Fruit fly (Drosophila melanogaster): Measurements from ENCODE around the gene dbf.

dbf gene

DNA sequence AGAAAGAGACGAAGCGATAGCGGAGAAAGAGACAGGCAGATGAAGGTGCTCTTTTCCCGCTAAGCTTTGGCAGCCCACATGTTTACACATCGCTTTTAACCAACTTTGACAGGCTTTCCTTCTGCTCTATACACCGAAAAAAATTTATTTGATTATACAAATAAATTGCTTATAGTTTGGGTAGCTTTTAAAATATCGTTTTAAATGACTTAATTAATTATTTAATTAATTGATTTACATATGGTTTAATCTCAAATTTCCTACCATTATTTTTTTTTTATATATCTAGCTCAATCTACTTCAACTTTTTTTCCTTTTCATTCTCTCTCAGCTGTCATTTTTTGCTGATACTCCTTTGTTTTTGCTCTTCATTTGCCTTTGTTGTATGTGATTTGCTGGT is 21.6 kb downstream of the dbf start (continued):
- no peak for TF ChIP-seq Blimp-1 (GFP tag; optimal IDR thresholded peaks at IDR 0.05)
- no peak for TF ChIP-seq Gug (GFP tag; IDR thresholded peaks at IDR 0.05)
- TF ChIP-seq CG4318 (GFP tag; optimal IDR thresholded peaks at IDR 0.05), result no peak
- TF ChIP-seq vri (GFP tag; optimal IDR thresholded peaks at IDR 0.05), result no peak
- no peak for TF ChIP-seq fd85E (GFP tag; optimal IDR thresholded peaks at IDR 0.05)
- TF ChIP-seq eg (GFP tag; IDR thresholded peaks at IDR 0.05), result peak; percentile 25; the same call in 1 of the 3 replicates
- TF ChIP-seq CG16779 (tag; optimal IDR thresholded peaks at IDR 0.05), result no peak
- TF ChIP-seq CG11294 (GFP tag; IDR thresholded peaks at IDR 0.05), result no peak
- TF ChIP-seq CG10669 (GFP tag; optimal IDR thresholded peaks at IDR 0.05), result peak; percentile 42

DNA sequence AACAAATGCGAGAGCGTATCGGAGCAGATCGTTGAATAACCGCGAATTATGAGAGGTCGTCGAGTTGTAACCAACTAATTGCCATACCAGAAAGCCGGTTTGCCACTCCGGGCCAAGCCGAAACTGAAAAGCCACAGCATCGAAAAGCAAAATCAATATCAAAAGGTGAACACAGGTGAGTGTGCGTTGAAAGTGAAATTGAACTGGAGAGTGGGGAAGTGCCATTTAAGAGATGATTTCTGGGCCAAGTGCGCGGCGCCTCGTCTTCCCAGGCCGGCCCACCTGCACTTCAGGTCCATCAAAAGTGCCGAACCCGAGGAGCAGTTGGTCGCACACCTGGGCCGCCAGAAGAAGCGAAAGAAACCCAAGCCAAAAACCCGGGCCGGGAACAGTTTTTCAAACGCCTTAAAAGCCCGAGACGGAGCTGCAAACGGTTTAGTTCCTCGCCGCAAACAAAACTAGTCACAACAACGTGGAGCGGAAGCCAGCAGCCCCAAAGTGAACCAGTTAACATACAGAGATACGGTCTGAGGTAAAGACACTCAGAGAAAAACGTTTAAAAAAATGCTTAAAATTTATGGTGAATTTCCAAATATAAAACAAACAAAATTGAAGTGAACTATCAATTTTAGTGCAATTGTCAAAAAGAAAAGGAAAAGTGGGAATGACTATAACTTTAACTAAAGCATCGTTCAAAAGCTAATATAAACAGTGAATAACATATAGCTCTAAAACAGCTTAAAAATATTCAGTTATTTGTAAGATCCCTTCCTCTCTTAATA is 25.7 kb downstream of the dbf start, which contains the start of gene CG17104:
CG17104 (plus strand) TSS at position 266 of the 782 bp plus-strand sequence.
- TF ChIP-seq net (GFP tag; optimal IDR thresholded peaks at IDR 0.05), result peak; percentile 77
- 0 out of 2 replicates have a peak, but pooled peaks have one; percentile 16 for TF ChIP-seq CG11294 (GFP tag; IDR thresholded peaks at IDR 0.05)
- TF ChIP-seq CG8119 (GFP tag; IDR thresholded peaks at IDR 0.05), result peak; percentile 89
- TF ChIP-seq Met (GFP tag; optimal IDR thresholded peaks at IDR 0.05), result peak; percentile 60
- peak; percentile 6 for TF ChIP-seq Ets21C (GFP tag; optimal IDR thresholded peaks at IDR 0.05)
- peak; percentile 71 for TF ChIP-seq OdsH (GFP tag; optimal IDR thresholded peaks at IDR 0.05)
- TF ChIP-seq Hr39 (GFP tag; optimal IDR thresholded peaks at IDR 0.05), result peak; percentile 52
- peak; percentile 55 for TF ChIP-seq CG34406 (GFP tag; optimal IDR thresholded peaks at IDR 0.05)
- TF ChIP-seq CG16779 (tag; optimal IDR thresholded peaks at IDR 0.05), result no peak
- peak; percentile 63 for TF ChIP-seq topi (GFP tag; optimal IDR thresholded peaks at IDR 0.05)
- TF ChIP-seq CG31627 (GFP tag; optimal IDR thresholded peaks at IDR 0.05), result peak; percentile 47
- peak; percentile 89 for TF ChIP-seq CG32006 (GFP tag; optimal IDR thresholded peaks at IDR 0.05)
- peak; percentile 36 for TF ChIP-seq spab (GFP tag; optimal IDR thresholded peaks at IDR 0.05)
- peak; percentile 39 for TF ChIP-seq dac (GFP tag; optimal IDR thresholded peaks at IDR 0.05)
- TF ChIP-seq Smox (GFP tag; optimal IDR thresholded peaks at IDR 0.05), result peak; percentile 55
- TF ChIP-seq Sox14 (GFP tag; optimal IDR thresholded peaks at IDR 0.05), result peak; percentile 60
- no peak for TF ChIP-seq fkh (GFP tag; optimal IDR thresholded peaks at IDR 0.05)
- peak; percentile 71 for TF ChIP-seq CG10631 (GFP tag; optimal IDR thresholded peaks at IDR 0.05)
- peak; percentile 58; the same call in 1 of the 2 replicates for TF ChIP-seq Gug (GFP tag; IDR thresholded peaks at IDR 0.05)
- TF ChIP-seq fd59A (GFP tag; optimal IDR thresholded peaks at IDR 0.05), result peak; percentile 42
- TF ChIP-seq CG3032 (tag; optimal IDR thresholded peaks at IDR 0.05), result peak; percentile 61
- TF ChIP-seq Ets96B (tag; optimal IDR thresholded peaks at IDR 0.05), result peak; percentile 72
- peak; percentile 55 for TF ChIP-seq CG6792 (GFP tag; optimal IDR thresholded peaks at IDR 0.05)
- no peak for TF ChIP-seq Eip93F (GFP tag; optimal IDR thresholded peaks at IDR 0.05)
- TF ChIP-seq ss (GFP tag; optimal IDR thresholded peaks at IDR 0.05), result peak; percentile 47 to 73
- peak; percentile 4 for TF ChIP-seq CG11902 (GFP tag; optimal IDR thresholded peaks at IDR 0.05)
- TF ChIP-seq CG8319 (GFP tag; optimal IDR thresholded peaks at IDR 0.05), result no peak
- peak; percentile 55 for TF ChIP-seq CG1621 (tag; optimal IDR thresholded peaks at IDR 0.05)
- TF ChIP-seq cyc (GFP tag; optimal IDR thresholded peaks at IDR 0.05), result peak; percentile 43
- peak; percentile 37 for TF ChIP-seq Sox102F (GFP tag; optimal IDR thresholded peaks at IDR 0.05)
- peak; percentile 67 for TF ChIP-seq CG4318 (GFP tag; optimal IDR thresholded peaks at IDR 0.05)
- TF ChIP-seq CG8632 (GFP tag; optimal IDR thresholded peaks at IDR 0.05), result peak; percentile 61
- TF ChIP-seq lz (GFP tag; optimal IDR thresholded peaks at IDR 0.05), result peak; percentile 51
- peak; percentile 77 for TF ChIP-seq CG6276 (GFP tag; optimal IDR thresholded peaks at IDR 0.05)
- TF ChIP-seq Hr4 (GFP tag; optimal IDR thresholded peaks at IDR 0.05), result peak; percentile 81
- TF ChIP-seq pdm3 (GFP tag; optimal IDR thresholded peaks at IDR 0.05), result peak; percentile 73
- TF ChIP-seq Lpt (GFP tag; optimal IDR thresholded peaks at IDR 0.05), result peak; percentile 68
- TF ChIP-seq CG7368 (GFP tag; optimal IDR thresholded peaks at IDR 0.05), result peak; percentile 19
- peak; percentile 61 for TF ChIP-seq dsx (GFP tag; optimal IDR thresholded peaks at IDR 0.05; ENCODE audit: poor library complexity, severe bottlenecking)
- TF ChIP-seq vri (GFP tag; optimal IDR thresholded peaks at IDR 0.05), result peak; percentile 6
- no peak for TF ChIP-seq Hr38 (GFP tag; optimal IDR thresholded peaks at IDR 0.05)
- peak; percentile 61 for TF ChIP-seq CG11762 (GFP tag; optimal IDR thresholded peaks at IDR 0.05; ENCODE audit: insufficient read depth)
- TF ChIP-seq esn (GFP tag; optimal IDR thresholded peaks at IDR 0.05), result peak; percentile 65
